Fruit fly (Drosophila melanogaster) whole organism, adult: ENCODE measurements around the gene REPTOR.

Experiments used
- CG12768 ChIP-seq: fragments of 200-800 bp; sonication (Bioruptor generic); optimal IDR thresholded peaks from 2 replicates; lab custom pipeline; 2017; ENCODE audit warnings: missing biosample characterization, missing genetic modification characterization, mild to moderate bottlenecking, moderate library complexity, missing genetic modification reagents
- CG14711 ChIP-seq: fragments of 200-800 bp; sonication (Bioruptor generic); optimal IDR thresholded peaks from 2 replicates; lab custom pipeline; 2018; ENCODE audit warnings: missing biosample characterization, mild to moderate bottlenecking, missing genetic modification characterization, moderate library complexity
- CG33017 ChIP-seq: fragments of 200-800 bp; sonication (Bioruptor generic); optimal IDR thresholded peaks from 2 replicates; lab custom pipeline; 2018; ENCODE audit warnings: missing biosample characterization, mild to moderate bottlenecking, missing genetic modification characterization, moderate library complexity
- CG5204 ChIP-seq: fragments of 200-800 bp; sonication (Bioruptor generic); optimal IDR thresholded peaks from 2 replicates; lab custom pipeline; 2016; ENCODE audit warnings: missing biosample characterization, missing genetic modification characterization
- Crg-1 ChIP-seq: fragments of 200-800 bp; sonication (Bioruptor generic); optimal IDR thresholded peaks from 2 replicates; lab custom pipeline; 2016; ENCODE audit warnings: missing biosample characterization, missing genetic modification characterization
- bab1 ChIP-seq: fragments of 200-800 bp; sonication (Bioruptor generic); optimal IDR thresholded peaks from 3 replicates; lab custom pipeline; 2019; ENCODE audit warnings: missing biosample characterization, mild to moderate bottlenecking, missing genetic modification characterization, moderate library complexity
- cnc ChIP-seq, 2 experiments: fragments of >200 bp; optimal IDR thresholded peaks; 2 replicates each; lab custom pipeline; 2017
- pad ChIP-seq: fragments of 200-800 bp; sonication (Bioruptor generic); optimal IDR thresholded peaks from 3 replicates; lab custom pipeline; 2017; ENCODE audit warnings: missing biosample characterization, missing genetic modification characterization, mild to moderate bottlenecking, moderate library complexity, missing genetic modification reagents

dm6 chr3R:24595330-24596114, 12.9 kb upstream of the REPTOR start:
- TF ChIP-seq CG33017 (tag; lab: Kevin White, UChicago) (no peak), CG5204 (no peak), Crg-1 (GFP tag; lab: Kevin White, UChicago) (no peak), cnc (optimal IDR thresholded peaks at IDR 0.05; lab: Kevin White, UChicago) (no peak), CG12768 (no peak), bab1 (GFP tag; lab: Kevin White, UChicago) (no peak), pad (GFP tag; lab: Kevin White, UChicago) (no peak), CG14711 (tag; lab: Kevin White, UChicago) (no peak)
